Worm (Caenorhabditis elegans): ENCODE data around the gene K09E9.4.
A peak's percentile ranks its signal among the peaks of the same experiment; 100 is the strongest.

- TF ChIP-seq unc-62 (GFP tag; optimal IDR thresholded peaks at IDR 0.05) (no peak), snpc-4 (tag; optimal IDR thresholded peaks at IDR 0.05) (no peak), dmd-4 (tag; optimal IDR thresholded peaks at IDR 0.05) (no peak), unc-39 (tag; optimal IDR thresholded peaks at IDR 0.05) (no peak), fos-1 (tag; optimal IDR thresholded peaks at IDR 0.05) (peak; percentile 18), lin-39 (tag; optimal IDR thresholded peaks at IDR 0.05) (no peak)
These were observed 13.1 kb downstream of the K09E9.4 start for ce11 chrX:15617168-15617567.
